Fruit fly (Drosophila melanogaster): Measurements from ENCODE around the gene CG13282.
A peak's percentile ranks its signal among the peaks of the same experiment; 100 is the strongest.

The CG13282 gene

dm6 chr2L:16815989-16816749, 18.1 kb downstream of the CG13282 start, which contains the start of gene mdy (continued):
- TF ChIP-seq CG10274 (GFP tag; optimal IDR thresholded peaks at IDR 0.05), result no peak
- TF ChIP-seq CG7556 (GFP tag; optimal IDR thresholded peaks at IDR 0.05), result peak; percentile 59
- TF ChIP-seq her (GFP tag; optimal IDR thresholded peaks at IDR 0.05), result peak; percentile 39
- TF ChIP-seq CG13424 (tag; optimal IDR thresholded peaks at IDR 0.05), result peak; percentile 65
- TF ChIP-seq CG6854 (GFP tag; optimal IDR thresholded peaks at IDR 0.05), result no peak
- TF ChIP-seq HLH4C (GFP tag; IDR thresholded peaks at IDR 0.05; ENCODE audit: partially characterized antibody), result peak; percentile 73
- TF ChIP-seq Hand (GFP tag; optimal IDR thresholded peaks at IDR 0.05), result no peak
- peak; percentile 68 for TF ChIP-seq CHES-1-like (GFP tag; optimal IDR thresholded peaks at IDR 0.05)
- peak; percentile 39 for TF ChIP-seq CG12942 (GFP tag; optimal IDR thresholded peaks at IDR 0.05)
- peak; percentile 48 for TF ChIP-seq Nf-YC (tag; optimal IDR thresholded peaks at IDR 0.05)
- TF ChIP-seq CG4360 (GFP tag; IDR thresholded peaks at IDR 0.05), result peak; percentile 33
- TF ChIP-seq CG15073 (GFP tag; optimal IDR thresholded peaks at IDR 0.05), result no peak
- TF ChIP-seq dimm (GFP tag; IDR thresholded peaks at IDR 0.05), result no peak
- peak in 1 of 2 experiments; percentile 51 for TF ChIP-seq bsh (GFP tag; optimal IDR thresholded peaks at IDR 0.05)
- peak; percentile 16 for TF ChIP-seq Atf3 (GFP tag; optimal IDR thresholded peaks at IDR 0.05)
- no peak for TF ChIP-seq CG4617 (GFP tag; optimal IDR thresholded peaks at IDR 0.05; ENCODE audit: borderline replicate concordance)
- TF ChIP-seq CG13894 (tag; optimal IDR thresholded peaks at IDR 0.05), result no peak
- no peak for TF ChIP-seq Hr39 (optimal IDR thresholded peaks at IDR 0.05)
- no peak for TF ChIP-seq tll (GFP tag; optimal IDR thresholded peaks at IDR 0.05)
- TF ChIP-seq sna (GFP tag; IDR thresholded peaks at IDR 0.05; ENCODE audit: partially characterized antibody), result no peak; the same call in 1 of the 2 replicates
- TF ChIP-seq CG9609 (GFP tag; optimal IDR thresholded peaks at IDR 0.05), result no peak
- no peak for TF ChIP-seq Sox100B (GFP tag; optimal IDR thresholded peaks at IDR 0.05)
- TF ChIP-seq sob (GFP tag; IDR thresholded peaks at IDR 0.05), result peak; percentile 23; the same call in 1 of the 2 replicates
- TF ChIP-seq Fer2 (tag; optimal IDR thresholded peaks at IDR 0.05), result no peak
- 0 out of 3 replicates have a peak, but pooled peaks have one; percentile 25 for TF ChIP-seq mld (GFP tag; IDR thresholded peaks at IDR 0.05; ENCODE audit: partially characterized antibody)
- no peak for TF ChIP-seq fd102C (GFP tag; optimal IDR thresholded peaks at IDR 0.05)
- TF ChIP-seq cas (GFP tag; IDR thresholded peaks at IDR 0.05), result peak; percentile 52; the same call in 1 of the 2 replicates
- TF ChIP-seq HLH54F (GFP tag; optimal IDR thresholded peaks at IDR 0.05), result peak; percentile 53
- TF ChIP-seq pan (optimal IDR thresholded peaks at IDR 0.05), result no peak
- peak in 1 of 2 experiments; percentile 50 for TF ChIP-seq pan (GFP tag; optimal IDR thresholded peaks at IDR 0.05 in 1 of 2, IDR thresholded peaks at IDR 0.05 in 1 of 2)
- TF ChIP-seq Stat92E (GFP tag; optimal IDR thresholded peaks at IDR 0.05), result peak in 1 of 3 experiments; percentile 83
- peak in 1 of 2 experiments; percentile 45 for TF ChIP-seq eve (GFP tag; optimal IDR thresholded peaks at IDR 0.05)
- peak; percentile 18 for TF ChIP-seq Fer3 (tag; optimal IDR thresholded peaks at IDR 0.05)
- TF ChIP-seq ash1 (GFP tag; optimal IDR thresholded peaks at IDR 0.05), result no peak
- no peak for TF ChIP-seq jigr1 (GFP tag; IDR thresholded peaks at IDR 0.05)
- 0 out of 3 replicates have a peak, but pooled peaks have one; percentile 15 for TF ChIP-seq hb (GFP tag; IDR thresholded peaks at IDR 0.05; ENCODE audit: partially characterized antibody)
- peak; percentile 11 for TF ChIP-seq Usf (GFP tag; optimal IDR thresholded peaks at IDR 0.05)
- peak; percentile 24 for TF ChIP-seq B-H2 (GFP tag; optimal IDR thresholded peaks at IDR 0.05)
- TF ChIP-seq inv (GFP tag; IDR thresholded peaks at IDR 0.05; ENCODE audit: partially characterized antibody), result peak; percentile 38; the same call in 1 of the 2 replicates
- no peak for TF ChIP-seq CG11398 (GFP tag; optimal IDR thresholded peaks at IDR 0.05)
- TF ChIP-seq Vsx1 (GFP tag; optimal IDR thresholded peaks at IDR 0.05), result peak; percentile 31
- TF ChIP-seq crc (GFP tag; optimal IDR thresholded peaks at IDR 0.05), result no peak
- peak; percentile 49 for TF ChIP-seq CG10366 (GFP tag; IDR thresholded peaks at IDR 0.05)
- TF ChIP-seq CG2116 (GFP tag; optimal IDR thresholded peaks at IDR 0.05), result peak; percentile 74
- peak; percentile 56 for TF ChIP-seq BEAF-32 (GFP tag; optimal IDR thresholded peaks at IDR 0.05)
- peak; percentile 63 for TF ChIP-seq Sry-δ (GFP tag; optimal IDR thresholded peaks at IDR 0.05)
- peak; percentile 44; the same call in 1 of the 2 replicates for TF ChIP-seq nerfin-2 (GFP tag; IDR thresholded peaks at IDR 0.05; ENCODE audit: partially characterized antibody)
- no peak for TF ChIP-seq grn (GFP tag; optimal IDR thresholded peaks at IDR 0.05)
